Fruit fly (Drosophila melanogaster) whole organism, embryonic: Measurements from ENCODE around the gene CG15696.

ENCODE experiments used
- CG1024 ChIP-seq: fragments of 200-800 bp; sonication (Bioruptor generic); IDR thresholded peaks from 2 replicates; pipeline ENCODE4 v1.3.6; 2022; ENCODE audit warnings: missing biosample characterization, missing genetic modification characterization
- CG13287 ChIP-seq: fragments of 200-800 bp; sonication (Bioruptor generic); IDR thresholded peaks from 2 replicates; pipeline ENCODE4 v1.3.6; 2022; ENCODE audit warnings: missing biosample characterization, missing genetic modification characterization; ENCODE audit not compliant: partially characterized antibody
- CG15479 ChIP-seq: fragments of 200-800 bp; sonication (Bioruptor generic); optimal IDR thresholded peaks from 3 replicates; lab custom pipeline; 2019; ENCODE audit warnings: missing biosample characterization, mild to moderate bottlenecking, missing genetic modification characterization, moderate library complexity
- CG17802 ChIP-seq: fragments of 200-800 bp; sonication (Bioruptor generic); optimal IDR thresholded peaks from 2 replicates; lab custom pipeline; 2018; ENCODE audit warnings: missing biosample characterization, mild to moderate bottlenecking, missing genetic modification characterization, moderate library complexity
- CG1792 ChIP-seq: fragments of 200-800 bp; sonication (Bioruptor generic); optimal IDR thresholded peaks from 2 replicates; lab custom pipeline; 2016; ENCODE audit warnings: missing biosample characterization, missing genetic modification characterization
- CG18476 ChIP-seq: fragments of 200-800 bp; sonication (Bioruptor generic); optimal IDR thresholded peaks from 2 replicates; lab custom pipeline; 2016; ENCODE audit warnings: missing biosample characterization, mild to moderate bottlenecking, missing genetic modification characterization
- CG2875 ChIP-seq: fragments of 200-800 bp; sonication (Bioruptor generic); optimal IDR thresholded peaks from 2 replicates; lab custom pipeline; 2017; ENCODE audit warnings: missing biosample characterization, mild to moderate bottlenecking, missing genetic modification characterization, missing genetic modification reagents
- CG31388 ChIP-seq: fragments of 200-800 bp; sonication (Bioruptor generic); optimal IDR thresholded peaks from 2 replicates; lab custom pipeline; 2016; ENCODE audit warnings: missing biosample characterization, missing genetic modification characterization
- CG31441 ChIP-seq: fragments of 200-800 bp; sonication (Bioruptor generic); IDR thresholded peaks from 2 replicates; pipeline ENCODE4 v1.3.6; 2022; ENCODE audit warnings: missing biosample characterization, missing genetic modification characterization
- CG33557 ChIP-seq: fragments of 200-800 bp; sonication (Bioruptor generic); optimal IDR thresholded peaks from 2 replicates; lab custom pipeline; 2019; ENCODE audit warnings: missing biosample characterization, mild to moderate bottlenecking, missing genetic modification characterization, moderate library complexity
- CG3407 ChIP-seq: fragments of 200-800 bp; sonication (Bioruptor generic); optimal IDR thresholded peaks from 2 replicates; lab custom pipeline; 2018; ENCODE audit warnings: missing biosample characterization, mild to moderate bottlenecking, missing genetic modification characterization
- CG3995 ChIP-seq: fragments of 200-800 bp; sonication (Bioruptor generic); optimal IDR thresholded peaks from 3 replicates; lab custom pipeline; 2016; ENCODE audit warnings: missing biosample characterization, missing genetic modification characterization
- CG4820 ChIP-seq: fragments of 200-800 bp; sonication (Bioruptor generic); optimal IDR thresholded peaks from 3 replicates; lab custom pipeline; 2016; ENCODE audit warnings: missing biosample characterization, missing genetic modification characterization
- CG6689 ChIP-seq: fragments of 200-800 bp; sonication (Bioruptor generic); IDR thresholded peaks from 2 replicates; pipeline ENCODE4 v1.3.6; 2022; ENCODE audit warnings: missing biosample characterization, missing genetic modification characterization
- CG8290 ChIP-seq, 3 experiments: fragments of 200-800 bp; sonication (Bioruptor generic); optimal IDR thresholded peaks; 2 replicates each; lab custom pipeline; 2016 to 2019; ENCODE audit warnings: missing biosample characterization in 3 of 3, missing genetic modification characterization in 3 of 3, mild to moderate bottlenecking in 2 of 3, moderate library complexity in 1 of 3
- CG9727 ChIP-seq: fragments of 200-800 bp; sonication (Bioruptor generic); optimal IDR thresholded peaks from 3 replicates; lab custom pipeline; 2017; ENCODE audit warnings: missing biosample characterization, mild to moderate bottlenecking, missing genetic modification characterization
- CG9797 ChIP-seq: fragments of 200-800 bp; sonication (Bioruptor generic); optimal IDR thresholded peaks from 3 replicates; lab custom pipeline; 2018; ENCODE audit warnings: missing biosample characterization, mild to moderate bottlenecking, missing genetic modification characterization
- CoRest ChIP-seq: fragments of 200-800 bp; sonication (Bioruptor generic); optimal IDR thresholded peaks from 3 replicates; lab custom pipeline; 2018; ENCODE audit warnings: missing biosample characterization, mild to moderate bottlenecking, missing genetic modification characterization, moderate library complexity
- CrebB ChIP-seq: fragments of 200-800 bp; sonication (Bioruptor generic); optimal IDR thresholded peaks from 3 replicates; lab custom pipeline; 2018; ENCODE audit warnings: missing biosample characterization, mild to moderate bottlenecking, missing genetic modification characterization
- E2f2 ChIP-seq: fragments of 200-800 bp; sonication (Bioruptor generic); IDR thresholded peaks from 2 replicates; pipeline ENCODE4 v1.3.6; 2022; ENCODE audit warnings: missing biosample characterization, missing genetic modification characterization
- HLH4C ChIP-seq: fragments of 200-800 bp; sonication (Bioruptor generic); IDR thresholded peaks from 3 replicates; pipeline ENCODE4 v1.3.6; 2022; ENCODE audit warnings: missing biosample characterization, missing genetic modification characterization; ENCODE audit not compliant: partially characterized antibody
- HLH54F ChIP-seq: fragments of 200-800 bp; sonication (Bioruptor generic); optimal IDR thresholded peaks from 3 replicates; lab custom pipeline; 2016; ENCODE audit warnings: missing biosample characterization, missing genetic modification characterization
- Lhr ChIP-seq: fragments of 200-800 bp; sonication (Bioruptor generic); optimal IDR thresholded peaks from 3 replicates; lab custom pipeline; 2017; ENCODE audit warnings: mild to moderate bottlenecking, missing biosample characterization, missing genetic modification reagents, missing genetic modification characterization
- Mad ChIP-seq: fragments of 200-800 bp; sonication (Bioruptor generic); optimal IDR thresholded peaks from 2 replicates; lab custom pipeline; 2016; ENCODE audit warnings: missing biosample characterization, missing genetic modification characterization
- Oaz ChIP-seq: fragments of 200-800 bp; sonication (Bioruptor generic); IDR thresholded peaks from 2 replicates; pipeline ENCODE4 v1.3.6; 2022; ENCODE audit warnings: missing biosample characterization, missing genetic modification characterization
- Oli ChIP-seq: fragments of 200-800 bp; sonication (Bioruptor generic); optimal IDR thresholded peaks from 2 replicates; lab custom pipeline; 2018; ENCODE audit warnings: missing biosample characterization, mild to moderate bottlenecking, missing genetic modification characterization, moderate library complexity
- bcd ChIP-seq: fragments of 200-800 bp; sonication (Bioruptor generic); optimal IDR thresholded peaks from 2 replicates; lab custom pipeline; 2017; ENCODE audit warnings: missing biosample characterization, mild to moderate bottlenecking, missing genetic modification characterization
- bsh ChIP-seq, 2 experiments: fragments of 200-800 bp; sonication (Bioruptor generic); optimal IDR thresholded peaks; 2 replicates each; lab custom pipeline; 2017 to 2018; ENCODE audit warnings: mild to moderate bottlenecking in 2 of 2, missing biosample characterization in 2 of 2, missing genetic modification characterization in 2 of 2, moderate library complexity in 1 of 2
- dan ChIP-seq: fragments of 200-800 bp; sonication (Bioruptor generic); IDR thresholded peaks from 2 replicates; pipeline ENCODE4 v1.3.6; 2022; ENCODE audit warnings: missing biosample characterization, missing genetic modification characterization
- dimm ChIP-seq: fragments of 200-800 bp; sonication (Bioruptor generic); IDR thresholded peaks from 2 replicates; pipeline ENCODE4 v1.3.6; 2022; ENCODE audit warnings: missing biosample characterization, missing genetic modification characterization
- dmrt11E ChIP-seq: fragments of 200-800 bp; sonication (Bioruptor generic); optimal IDR thresholded peaks from 3 replicates; lab custom pipeline; 2018; ENCODE audit warnings: missing biosample characterization, mild to moderate bottlenecking, missing genetic modification characterization, moderate library complexity
- fd3F ChIP-seq: fragments of 200-800 bp; sonication (Bioruptor generic); optimal IDR thresholded peaks from 2 replicates; lab custom pipeline; 2018; ENCODE audit warnings: missing biosample characterization, mild to moderate bottlenecking, missing genetic modification characterization, moderate library complexity
- gcm ChIP-seq: fragments of 200-800 bp; sonication (Bioruptor generic); optimal IDR thresholded peaks from 2 replicates; lab custom pipeline; 2019; ENCODE audit warnings: missing biosample characterization, mild to moderate bottlenecking, missing genetic modification characterization, moderate library complexity
- hbn ChIP-seq: fragments of 200-800 bp; sonication (Bioruptor generic); IDR thresholded peaks from 2 replicates; pipeline ENCODE4 v1.3.6; 2022; ENCODE audit warnings: missing biosample characterization, missing genetic modification characterization; ENCODE audit not compliant: partially characterized antibody
- her ChIP-seq: fragments of 200-800 bp; sonication (Bioruptor generic); optimal IDR thresholded peaks from 2 replicates; lab custom pipeline; 2016; ENCODE audit warnings: missing biosample characterization, missing genetic modification characterization
- hkb ChIP-seq, 2 experiments: fragments of 200-800 bp in 1 of 2; fragments of >200 bp in 1 of 2; sonication (Bioruptor generic) in 1 of 2; IDR thresholded peaks in 1 of 2; optimal IDR thresholded peaks in 1 of 2; 2 replicates each; pipeline versions ENCODE4 v1.3.6 to Lab custom; 2017 to 2022; ENCODE audit warnings: missing biosample characterization in 1 of 2, missing genetic modification characterization in 1 of 2
- insv ChIP-seq, 2 experiments: fragments of 200-800 bp; sonication (Bioruptor generic); optimal IDR thresholded peaks; 3 replicates each; lab custom pipeline; 2016 to 2018; ENCODE audit warnings: missing biosample characterization in 2 of 2, missing genetic modification characterization in 2 of 2
- nau ChIP-seq: fragments of 200-800 bp; sonication (Bioruptor generic); optimal IDR thresholded peaks from 3 replicates; lab custom pipeline; 2017; ENCODE audit warnings: missing biosample characterization, mild to moderate bottlenecking, missing genetic modification characterization, missing genetic modification reagents
- nmo ChIP-seq: fragments of 200-800 bp; sonication (Bioruptor generic); optimal IDR thresholded peaks from 2 replicates; lab custom pipeline; 2018; ENCODE audit warnings: missing biosample characterization, mild to moderate bottlenecking, missing genetic modification characterization, moderate library complexity
- onecut ChIP-seq: fragments of 200-800 bp; sonication (Bioruptor generic); IDR thresholded peaks from 2 replicates; pipeline ENCODE4 v1.3.6; 2022; ENCODE audit warnings: missing biosample characterization, missing genetic modification characterization
- p53 ChIP-seq: fragments of 200-800 bp; sonication (Bioruptor generic); optimal IDR thresholded peaks from 2 replicates; lab custom pipeline; 2016; ENCODE audit warnings: missing biosample characterization, missing genetic modification characterization
- peb ChIP-seq: fragments of 200-800 bp; sonication (Bioruptor generic); IDR thresholded peaks from 2 replicates; pipeline ENCODE4 v1.3.6; 2022; ENCODE audit warnings: missing biosample characterization, missing genetic modification characterization
- ranshi ChIP-seq: fragments of 200-800 bp; sonication (Bioruptor generic); IDR thresholded peaks from 2 replicates; pipeline ENCODE4 v1.3.6; 2022; ENCODE audit warnings: missing biosample characterization, missing genetic modification characterization
- seq ChIP-seq: fragments of 200-800 bp; sonication (Bioruptor generic); IDR thresholded peaks from 2 replicates; pipeline ENCODE4 v1.3.6; 2022; ENCODE audit warnings: missing biosample characterization, missing genetic modification characterization
- sna ChIP-seq: fragments of 200-800 bp; sonication (Bioruptor generic); IDR thresholded peaks from 2 replicates; pipeline ENCODE4 v1.3.6; 2022; ENCODE audit warnings: missing biosample characterization, missing genetic modification characterization; ENCODE audit not compliant: partially characterized antibody
- tna ChIP-seq: fragments of 200-800 bp; sonication (Bioruptor generic); IDR thresholded peaks from 2 replicates; pipeline ENCODE4 v1.3.6; 2022; ENCODE audit warnings: missing biosample characterization, missing genetic modification characterization; ENCODE audit not compliant: partially characterized antibody
- trem ChIP-seq: fragments of 200-800 bp; optimal IDR thresholded peaks from 3 replicates; lab custom pipeline; 2019; ENCODE audit warnings: missing biosample characterization, mild to moderate bottlenecking, missing genetic modification characterization, moderate library complexity

Gene CG15696

DNA sequence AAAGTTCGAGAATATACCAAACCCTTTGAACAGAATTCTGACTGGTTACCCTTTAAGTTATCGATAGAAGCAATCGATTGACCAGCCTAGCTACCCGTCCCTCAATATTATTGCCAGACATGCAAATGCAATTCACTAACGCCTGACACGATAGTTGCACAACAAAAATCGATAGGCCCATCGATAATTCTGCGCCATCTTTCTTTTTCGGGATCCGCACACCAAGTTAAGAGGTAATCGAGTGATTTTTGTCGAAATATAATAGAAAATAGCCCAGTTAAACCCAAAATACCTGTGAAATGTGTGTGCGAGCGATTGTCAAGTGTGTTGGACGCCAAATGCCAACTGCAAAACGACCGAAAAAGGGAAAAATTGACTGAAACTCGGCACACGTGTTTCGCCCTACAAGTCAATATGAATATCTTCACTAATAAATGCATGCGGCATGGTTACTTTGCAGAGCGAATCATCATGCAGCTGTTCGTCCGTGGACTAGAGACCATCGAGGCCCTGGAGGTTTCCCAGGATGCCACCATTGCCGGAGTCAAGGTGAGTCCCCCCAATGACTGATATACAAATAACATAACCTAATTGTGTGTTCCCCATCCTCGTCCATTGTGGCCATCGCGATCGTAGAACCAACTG lies 3.6 kb downstream of the CG15696 start, which contains the start of gene RpS30 (continued):
- TF ChIP-seq dmrt11E = peak; percentile 48
- TF ChIP-seq CG15479 (GFP tag; lab: Kevin White, UChicago) = peak; percentile 89
- TF ChIP-seq CrebB = peak; percentile 30
- no peak for TF ChIP-seq CG17802 (tag; lab: Kevin White, UChicago)
- TF ChIP-seq her (GFP tag; lab: Kevin White, UChicago) = peak; percentile 73
- TF ChIP-seq nau (GFP tag; lab: Kevin White, UChicago) = peak; percentile 2
- no peak for TF ChIP-seq CG18476
- no peak for TF ChIP-seq CG3407
- TF ChIP-seq CG8290 (GFP tag; optimal IDR thresholded peaks at IDR 0.05; lab: Kevin White, UChicago) = peak; percentile 47
- peak in 1 of 2 experiments; percentile 87 for TF ChIP-seq CG8290 (tag; optimal IDR thresholded peaks at IDR 0.05; lab: Kevin White, UChicago)
- no peak for TF ChIP-seq CG1024 (GFP tag; lab: Robert Waterston, UW)
- peak; percentile 68 for TF ChIP-seq CoRest (tag; lab: Kevin White, UChicago)
- peak; percentile 48 for TF ChIP-seq Mad
- TF ChIP-seq tna (GFP tag; lab: Robert Waterston, UW) = peak; percentile 95
- no peak for TF ChIP-seq Oli (tag; lab: Kevin White, UChicago)
- no peak for TF ChIP-seq dimm (GFP tag; lab: Robert Waterston, UW)
- no peak for TF ChIP-seq CG4820 (GFP tag; lab: Kevin White, UChicago)
- peak; percentile 87 for TF ChIP-seq trem
- TF ChIP-seq CG6689 (GFP tag; lab: Robert Waterston, UW) = no peak
- TF ChIP-seq nmo = peak; percentile 72
- TF ChIP-seq CG2875 (GFP tag; lab: Kevin White, UChicago) = peak; percentile 19
- TF ChIP-seq dan = no peak
- peak in 1 of 2 experiments; percentile 36 for TF ChIP-seq bsh (GFP tag; optimal IDR thresholded peaks at IDR 0.05; lab: Kevin White, UChicago)
- TF ChIP-seq fd3F (GFP tag; lab: Kevin White, UChicago) = no peak
- peak; percentile 66 for TF ChIP-seq Lhr (GFP tag; lab: Kevin White, UChicago)
- peak; percentile 39 for TF ChIP-seq HLH54F (GFP tag; lab: Kevin White, UChicago)
- no peak for TF ChIP-seq gcm (GFP tag; lab: Kevin White, UChicago)
- no peak for TF ChIP-seq CG31388 (GFP tag; lab: Kevin White, UChicago)
- no peak for TF ChIP-seq peb
- TF ChIP-seq insv (GFP tag; optimal IDR thresholded peaks at IDR 0.05; lab: Kevin White, UChicago) = peak in 1 of 2 experiments; percentile 10
- TF ChIP-seq HLH4C (GFP tag; lab: Robert Waterston, UW) = peak; percentile 96
- peak; percentile 52; the same call in 1 of the 2 replicates for TF ChIP-seq ranshi (GFP tag; lab: Robert Waterston, UW)
- peak; percentile 98 for TF ChIP-seq CG13287 (GFP tag; lab: Robert Waterston, UW)
- TF ChIP-seq CG3995 (GFP tag; lab: Kevin White, UChicago) = peak; percentile 45
- TF ChIP-seq CG33557 = peak; percentile 21
- peak; percentile 96 for TF ChIP-seq hbn
- TF ChIP-seq onecut (GFP tag; lab: Robert Waterston, UW) = peak; percentile 69
- peak; percentile 52 for TF ChIP-seq p53 (GFP tag; lab: Kevin White, UChicago)
- no peak for TF ChIP-seq Oaz
- TF ChIP-seq E2f2 (GFP tag; lab: Robert Waterston, UW) = peak; percentile 61
- TF ChIP-seq CG9797 (GFP tag; lab: Kevin White, UChicago) = peak; percentile 94
- peak; percentile 51 for TF ChIP-seq CG9727 (GFP tag; lab: Kevin White, UChicago)
- TF ChIP-seq CG31441 (GFP tag; lab: Robert Waterston, UW) = peak; percentile 49
- peak; percentile 91 for TF ChIP-seq sna (GFP tag; lab: Robert Waterston, UW)
- peak; percentile 42 for TF ChIP-seq bcd
- TF ChIP-seq seq (GFP tag; lab: Robert Waterston, UW) = no peak
- peak; percentile 41 for TF ChIP-seq CG1792
- TF ChIP-seq hkb (optimal IDR thresholded peaks at IDR 0.05; lab: Kevin White, UChicago) = no peak
- TF ChIP-seq hkb (GFP tag; IDR thresholded peaks at IDR 0.05; lab: Robert Waterston, UW) = 0 out of 2 replicates have a peak, but pooled peaks have one; percentile 19
